Fruit fly (Drosophila melanogaster) whole organism, wandering third instar larva: ENCODE results near the gene Arp10.

Experiments used
- Abd-B ChIP-seq: fragments of >200 bp; optimal IDR thresholded peaks from 2 replicates; lab custom pipeline; 2017; ENCODE audit warnings: missing biosample characterization, missing genetic modification characterization
- CG32264 ChIP-seq: fragments of 200-800 bp; sonication (Bioruptor generic); optimal IDR thresholded peaks from 2 replicates; lab custom pipeline; 2016; ENCODE audit warnings: missing biosample characterization, missing genetic modification characterization
- CG9705 ChIP-seq: fragments of 200-800 bp; sonication (Bioruptor generic); optimal IDR thresholded peaks from 2 replicates; lab custom pipeline; 2018; ENCODE audit warnings: missing biosample characterization, mild to moderate bottlenecking, missing genetic modification characterization
- CrebA ChIP-seq: fragments of 200-800 bp; sonication (Bioruptor generic); optimal IDR thresholded peaks from 2 replicates; lab custom pipeline; 2016; ENCODE audit warnings: missing biosample characterization, mild to moderate bottlenecking, missing genetic modification characterization, borderline replicate concordance
- Dfd ChIP-seq: fragments of >200 bp; optimal IDR thresholded peaks from 2 replicates; lab custom pipeline; 2017; ENCODE audit warnings: missing biosample characterization, missing genetic modification characterization
- Dif ChIP-seq: fragments of 200-275, 200-300 bp; sonication (Bioruptor generic); optimal IDR thresholded peaks from 2 replicates; lab custom pipeline; 2018; ENCODE audit warnings: missing biosample characterization, missing genetic modification characterization; ENCODE audit not compliant: partially characterized antibody
- GATAd ChIP-seq: sonication (Bioruptor generic); optimal IDR thresholded peaks from 2 replicates; lab custom pipeline; 2016; ENCODE audit warnings: missing biosample characterization, missing genetic modification characterization
- HLH106 ChIP-seq: fragments of 200-800 bp; optimal IDR thresholded peaks from 3 replicates; lab custom pipeline; 2019; ENCODE audit warnings: missing biosample characterization, mild to moderate bottlenecking, missing genetic modification characterization, moderate library complexity
- Hnf4 ChIP-seq: fragments of 200-800 bp; sonication (Bioruptor generic); optimal IDR thresholded peaks from 2 replicates; lab custom pipeline; 2016; ENCODE audit warnings: missing biosample characterization, mild to moderate bottlenecking, missing genetic modification characterization
- Hr78 ChIP-seq: fragments of >200 bp; optimal IDR thresholded peaks from 2 replicates; lab custom pipeline; 2017; ENCODE audit warnings: missing biosample characterization, missing genetic modification characterization
- Hr83 ChIP-seq: fragments of 200-300 bp; sonication (Bioruptor generic); optimal IDR thresholded peaks from 2 replicates; lab custom pipeline; 2016; ENCODE audit warnings: missing biosample characterization, mild to moderate bottlenecking, missing genetic modification characterization, moderate library complexity; ENCODE audit not compliant: poor library complexity, severe bottlenecking
- Mio ChIP-seq: sonication (Bioruptor generic); optimal IDR thresholded peaks from 2 replicates; lab custom pipeline; 2016; ENCODE audit warnings: missing biosample characterization, missing genetic modification characterization
- Myc ChIP-seq: fragments of >200 bp; optimal IDR thresholded peaks from 2 replicates; lab custom pipeline; 2017
- N ChIP-seq: fragments of >200 bp; optimal IDR thresholded peaks from 2 replicates; lab custom pipeline; 2018; ENCODE audit warnings: missing biosample characterization, missing external identifiers, missing genetic modification characterization
- OdsH ChIP-seq: fragments of 200-800 bp; sonication (Bioruptor generic); optimal IDR thresholded peaks from 2 replicates; lab custom pipeline; 2016; ENCODE audit warnings: missing biosample characterization, mild to moderate bottlenecking, missing genetic modification characterization
- Rel ChIP-seq, 2 experiments: fragments of 200-800 bp; sonication (Bioruptor generic) in 1 of 2; optimal IDR thresholded peaks; 2 replicates in 1 of 2; 3 replicates in 1 of 2; lab custom pipeline; 2016 to 2019; ENCODE audit warnings: mild to moderate bottlenecking in 2 of 2, missing biosample characterization in 2 of 2, missing genetic modification characterization in 2 of 2, moderate library complexity in 1 of 2
- Sp1 ChIP-seq: fragments of 200-800 bp; sonication (Bioruptor generic); optimal IDR thresholded peaks from 3 replicates; lab custom pipeline; 2019; ENCODE audit warnings: missing biosample characterization, mild to moderate bottlenecking, missing genetic modification characterization, moderate library complexity
- Vsx2 ChIP-seq: fragments of 200-300, 225-300 bp; sonication (Bioruptor generic); optimal IDR thresholded peaks from 2 replicates; lab custom pipeline; 2018; ENCODE audit warnings: missing biosample characterization, missing genetic modification characterization; ENCODE audit not compliant: partially characterized antibody
- br ChIP-seq: fragments of 200-800 bp; sonication (Bioruptor generic); optimal IDR thresholded peaks from 2 replicates; lab custom pipeline; 2016; ENCODE audit warnings: missing biosample characterization, missing genetic modification characterization
- brk ChIP-seq: fragments of 200-800 bp; sonication (Bioruptor generic); optimal IDR thresholded peaks from 2 replicates; lab custom pipeline; 2016; ENCODE audit warnings: missing biosample characterization, mild to moderate bottlenecking, missing genetic modification characterization
- dl ChIP-seq, 2 experiments: fragments of 175-275, 200-275 bp in 1 of 2; fragments of 200-275 bp in 1 of 2; sonication (Bioruptor generic); optimal IDR thresholded peaks; lab custom pipeline; 2018; ENCODE audit warnings: mild to moderate bottlenecking in 2 of 2, missing biosample characterization in 2 of 2, missing genetic modification characterization in 2 of 2, moderate library complexity in 2 of 2; ENCODE audit not compliant: partially characterized antibody in 2 of 2, insufficient read depth in 1 of 2
- dmrt93B ChIP-seq: fragments of 200-800 bp; sonication (Bioruptor generic); optimal IDR thresholded peaks from 2 replicates; lab custom pipeline; 2018; ENCODE audit warnings: missing biosample characterization, mild to moderate bottlenecking, missing genetic modification characterization
- dsf ChIP-seq: sonication (Bioruptor generic); optimal IDR thresholded peaks from 2 replicates; lab custom pipeline; 2016; ENCODE audit warnings: missing biosample characterization, missing genetic modification characterization, borderline replicate concordance
- ey ChIP-seq: fragments of 200-800 bp; sonication (Bioruptor generic); optimal IDR thresholded peaks from 2 replicates; lab custom pipeline; 2016; ENCODE audit warnings: missing biosample characterization, missing genetic modification characterization
- foxo ChIP-seq, 2 experiments: fragments of 200-800 bp; sonication (Bioruptor generic); optimal IDR thresholded peaks; 2 replicates in 1 of 2; 3 replicates in 1 of 2; lab custom pipeline; 2016 to 2017; ENCODE audit warnings: missing biosample characterization in 2 of 2, missing genetic modification characterization in 2 of 2
- fru ChIP-seq: fragments of 200-800 bp; sonication (Bioruptor generic); optimal IDR thresholded peaks from 3 replicates; lab custom pipeline; 2016; ENCODE audit warnings: missing biosample characterization, mild to moderate bottlenecking, missing genetic modification characterization
- h ChIP-seq: fragments of 200-800 bp; sonication (Bioruptor generic); optimal IDR thresholded peaks from 3 replicates; lab custom pipeline; 2016; ENCODE audit warnings: missing biosample characterization, mild to moderate bottlenecking, missing genetic modification characterization
- jim ChIP-seq: fragments of 175-275, 200-325 bp; sonication (Bioruptor generic); optimal IDR thresholded peaks from 2 replicates; lab custom pipeline; 2016; ENCODE audit warnings: missing biosample characterization, mild to moderate bottlenecking, missing genetic modification characterization
- lola ChIP-seq: fragments of >200 bp; optimal IDR thresholded peaks from 2 replicates; lab custom pipeline; 2017; ENCODE audit warnings: missing biosample characterization, missing genetic modification characterization
- pan ChIP-seq: fragments of >200 bp; optimal IDR thresholded peaks from 2 replicates; lab custom pipeline; 2017
- psq ChIP-seq: fragments of 200-800 bp; sonication (Bioruptor generic); optimal IDR thresholded peaks from 3 replicates; lab custom pipeline; 2017; ENCODE audit warnings: missing biosample characterization, mild to moderate bottlenecking, missing genetic modification characterization, moderate library complexity
- rgr ChIP-seq: fragments of 200-800 bp; sonication (Bioruptor generic); optimal IDR thresholded peaks from 3 replicates; lab custom pipeline; 2016; ENCODE audit warnings: missing biosample characterization, mild to moderate bottlenecking, missing genetic modification characterization
- sv ChIP-seq: fragments of 200-800 bp; sonication (Bioruptor generic); optimal IDR thresholded peaks from 3 replicates; lab custom pipeline; 2016; ENCODE audit warnings: missing biosample characterization, missing genetic modification characterization
- tai ChIP-seq: sonication (Bioruptor generic); optimal IDR thresholded peaks from 2 replicates; lab custom pipeline; 2016; ENCODE audit warnings: missing biosample characterization, missing genetic modification characterization
- usp ChIP-seq: fragments of >200 bp; optimal IDR thresholded peaks from 2 replicates; lab custom pipeline; 2017; ENCODE audit warnings: missing biosample characterization, missing genetic modification characterization
- woc ChIP-seq: sonication (Bioruptor generic); optimal IDR thresholded peaks from 2 replicates; lab custom pipeline; 2016; ENCODE audit warnings: missing biosample characterization, mild to moderate bottlenecking, missing genetic modification characterization

The Arp10 gene

DNA sequence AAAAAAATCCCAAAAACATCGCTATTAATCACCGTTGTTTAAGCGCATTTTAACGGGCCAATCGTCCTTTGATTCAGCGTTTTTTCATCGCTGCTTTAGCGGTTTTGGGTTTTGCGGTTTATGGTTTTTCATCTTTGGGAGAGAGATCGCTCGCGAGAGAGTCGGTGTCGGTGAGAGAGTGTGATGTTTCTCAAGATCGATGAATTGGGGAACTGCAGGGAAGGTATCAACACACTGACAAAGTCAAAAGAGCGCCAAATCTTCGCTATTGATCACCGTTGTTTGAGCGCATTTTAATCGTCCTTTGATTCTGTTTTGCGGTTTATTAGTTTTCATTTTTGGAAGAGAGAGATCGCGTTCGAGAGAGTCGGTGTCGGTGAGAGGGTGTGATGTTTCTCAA lies 44.1 kb upstream of the Arp10 start:
- TF ChIP-seq rgr (GFP tag; lab: Kevin White, UChicago) (no peak), foxo (GFP tag; optimal IDR thresholded peaks at IDR 0.05; lab: Kevin White, UChicago) (no peak), Sp1 (no peak), OdsH (GFP tag; lab: Kevin White, UChicago) (no peak), Hr83 (GFP tag; lab: Kevin White, UChicago) (no peak), sv (GFP tag; lab: Kevin White, UChicago) (no peak), usp (no peak), ey (GFP tag; lab: Kevin White, UChicago) (no peak), pan (lab: Kevin White, UChicago) (no peak), dmrt93B (GFP tag; lab: Kevin White, UChicago) (no peak), CG32264 (GFP tag; lab: Kevin White, UChicago) (no peak), Hr78 (no peak), fru (GFP tag; lab: Kevin White, UChicago) (no peak)

DNA sequence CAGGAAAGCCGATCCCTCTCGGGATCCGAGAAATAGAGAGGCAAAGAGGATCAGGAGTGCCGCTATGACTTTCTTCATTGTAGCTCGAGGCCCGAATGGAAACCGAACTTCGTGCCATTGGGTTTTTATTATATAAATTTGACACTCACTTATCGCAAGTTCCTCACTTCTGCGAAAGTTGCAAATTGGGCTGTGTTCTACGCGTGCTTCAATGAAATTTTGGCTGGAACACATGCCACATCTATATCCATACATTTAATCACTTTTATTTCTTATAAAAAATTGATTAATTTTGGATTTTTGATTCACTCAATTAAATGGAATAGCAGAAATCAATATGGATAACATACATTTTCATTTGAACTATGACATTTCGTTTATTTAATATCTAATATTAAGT lies 42.9 kb upstream of the Arp10 start, which contains the start of gene CG14227:
Gene CG14227, minus strand, starts transcription at position 101 of the 400 bp plus-strand sequence.
- TF ChIP-seq Abd-B = no peak
- TF ChIP-seq Hnf4 (GFP tag; lab: Kevin White, UChicago) = no peak
- no peak for TF ChIP-seq dsf (GFP tag; lab: Kevin White, UChicago)
- no peak for TF ChIP-seq jim (GFP tag; lab: Kevin White, UChicago)
- TF ChIP-seq Dif = no peak
- TF ChIP-seq psq (GFP tag; lab: Kevin White, UChicago) = no peak
- no peak for TF ChIP-seq ey (GFP tag; lab: Kevin White, UChicago)
- TF ChIP-seq brk (GFP tag; lab: Kevin White, UChicago) = no peak
- no peak for TF ChIP-seq fru (GFP tag; lab: Kevin White, UChicago)
- TF ChIP-seq Myc = no peak
- TF ChIP-seq sv (GFP tag; lab: Kevin White, UChicago) = no peak
- no peak for TF ChIP-seq pan (lab: Kevin White, UChicago)
- TF ChIP-seq Rel (GFP tag; optimal IDR thresholded peaks at IDR 0.05; lab: Kevin White, UChicago) = no peak
- no peak for TF ChIP-seq Rel (tag; optimal IDR thresholded peaks at IDR 0.05; lab: Kevin White, UChicago)
- no peak for TF ChIP-seq Vsx2 (GFP tag; lab: Kevin White, UChicago)
- no peak for TF ChIP-seq CG32264 (GFP tag; lab: Kevin White, UChicago)
- no peak for TF ChIP-seq Hr78
- no peak for TF ChIP-seq lola (GFP tag; lab: Kevin White, UChicago)
- TF ChIP-seq Dfd (GFP tag; lab: Kevin White, UChicago) = no peak

DNA sequence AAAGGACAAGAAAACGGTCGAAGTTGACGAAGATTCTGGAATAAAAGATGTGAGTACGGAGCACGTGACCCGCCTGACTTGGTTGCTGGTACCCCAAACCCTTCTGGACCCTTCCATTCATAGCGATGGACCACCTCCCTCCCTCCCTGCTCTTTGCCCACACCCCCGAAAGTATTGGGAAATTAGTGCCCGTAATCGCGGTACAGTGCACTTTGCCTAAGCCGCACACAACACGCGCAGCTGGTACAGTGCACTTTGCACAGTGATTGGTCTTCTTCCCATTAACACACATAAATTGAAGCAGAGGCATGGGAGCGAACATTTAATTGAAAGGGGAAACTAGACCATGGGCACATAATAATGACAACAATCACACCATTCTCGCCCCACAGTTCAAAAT lies 38.1 kb upstream of the Arp10 start:
- TF ChIP-seq br (GFP tag; lab: Kevin White, UChicago) (no peak), tai (GFP tag; lab: Kevin White, UChicago) (no peak), jim (GFP tag; lab: Kevin White, UChicago) (no peak), CG32264 (GFP tag; lab: Kevin White, UChicago) (no peak), rgr (GFP tag; lab: Kevin White, UChicago) (no peak), woc (no peak), dsf (GFP tag; lab: Kevin White, UChicago) (no peak), Abd-B (no peak), Myc (no peak), Vsx2 (GFP tag; lab: Kevin White, UChicago) (no peak), Mio (GFP tag; lab: Kevin White, UChicago) (no peak)

DNA sequence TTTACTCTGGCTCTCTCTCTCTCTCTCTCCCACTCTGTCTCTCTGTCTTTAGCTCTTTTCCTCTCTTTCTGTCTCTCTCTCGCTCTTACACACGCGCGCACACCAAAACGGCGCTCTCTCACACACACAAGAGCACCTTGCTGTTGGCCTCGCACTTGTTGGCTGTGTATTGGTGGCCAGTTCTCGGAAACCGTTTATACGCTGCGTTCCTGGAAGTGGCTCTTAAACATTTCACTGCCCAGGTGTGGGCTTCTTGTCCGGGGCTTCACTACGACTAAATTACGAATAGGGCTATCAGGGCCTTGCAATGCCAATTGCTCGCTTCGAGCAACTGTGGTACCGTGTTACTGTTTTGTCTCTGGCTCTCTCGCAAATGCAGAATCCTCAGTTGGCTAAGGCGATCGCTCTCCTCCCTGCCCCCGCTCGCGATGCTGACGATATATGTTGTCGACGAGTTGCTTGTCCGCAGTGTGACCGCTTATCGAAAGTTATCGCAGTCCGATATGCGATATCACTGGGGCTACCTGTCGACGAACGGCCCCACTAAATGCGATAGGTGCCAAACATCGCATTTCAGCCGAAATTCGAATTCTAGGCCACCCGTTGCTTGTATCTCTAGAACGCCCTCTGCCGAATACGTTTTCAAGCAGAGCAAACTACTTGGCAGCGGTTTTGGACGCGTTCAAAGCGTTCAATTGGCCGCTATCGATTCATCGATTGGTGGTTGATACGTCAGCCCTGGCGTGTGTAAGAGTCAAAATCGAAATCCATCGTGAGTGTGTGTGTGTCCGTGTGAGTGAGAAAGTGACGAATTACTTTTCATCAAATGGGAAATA lies 37.3 kb upstream of the Arp10 start, which contains the start of the genes dome and Ubqn:
Gene dome, minus strand, starts transcription at position 479 of the 836 bp plus-strand sequence.
Gene Ubqn, plus strand, starts transcription at position 769 of the 836 bp plus-strand sequence.
- TF ChIP-seq fru (GFP tag; lab: Kevin White, UChicago) = peak; percentile 30
- TF ChIP-seq OdsH (GFP tag; lab: Kevin White, UChicago) = no peak
- TF ChIP-seq dl (GFP tag; optimal IDR thresholded peaks at IDR 0.05; lab: Kevin White, UChicago; ENCODE audit: insufficient read depth in 1 of 2, partially characterized antibody in 2 of 2) = peak; percentile 86 to 97
- peak; percentile 21 for TF ChIP-seq rgr (GFP tag; lab: Kevin White, UChicago)
- TF ChIP-seq Dfd (GFP tag; lab: Kevin White, UChicago) = no peak
- no peak for TF ChIP-seq usp
- no peak for TF ChIP-seq CG32264 (GFP tag; lab: Kevin White, UChicago)
- no peak for TF ChIP-seq Rel (GFP tag; optimal IDR thresholded peaks at IDR 0.05; lab: Kevin White, UChicago)
- peak; percentile 4 for TF ChIP-seq Rel (tag; optimal IDR thresholded peaks at IDR 0.05; lab: Kevin White, UChicago)
- TF ChIP-seq Dif = peak; percentile 96
- TF ChIP-seq N (GFP tag; lab: Kevin White, UChicago) = peak; percentile 38
- no peak for TF ChIP-seq Mio (GFP tag; lab: Kevin White, UChicago)
- TF ChIP-seq GATAd (GFP tag; lab: Kevin White, UChicago) = no peak
- TF ChIP-seq psq (GFP tag; lab: Kevin White, UChicago) = no peak
- peak; percentile 23 for TF ChIP-seq CG9705 (GFP tag; lab: Kevin White, UChicago)
- no peak for TF ChIP-seq Hr78
- TF ChIP-seq jim (GFP tag; lab: Kevin White, UChicago) = no peak
- TF ChIP-seq Sp1 = peak; percentile 27
- no peak for TF ChIP-seq CrebA (GFP tag; lab: Kevin White, UChicago)
- peak; percentile 29 for TF ChIP-seq h (GFP tag; lab: Kevin White, UChicago)
- no peak for TF ChIP-seq dsf (GFP tag; lab: Kevin White, UChicago)
- peak in 1 of 2 experiments; percentile 2 for TF ChIP-seq foxo (GFP tag; optimal IDR thresholded peaks at IDR 0.05; lab: Kevin White, UChicago)
- peak; percentile 1 for TF ChIP-seq woc
- TF ChIP-seq br (GFP tag; lab: Kevin White, UChicago) = peak; percentile 8
- peak; percentile 16 for TF ChIP-seq HLH106 (tag; lab: Kevin White, UChicago)
